Fruit fly (Drosophila melanogaster) whole organism, embryonic: ENCODE results near the gene pav.

Experiments used
- Awh ChIP-seq: fragments of 200-800 bp; sonication (Bioruptor generic); IDR thresholded peaks from 2 replicates; pipeline ENCODE4, ENCODE4 v1.3.6; 2022; ENCODE audit warnings: missing biosample characterization, missing genetic modification characterization
- BEAF-32 ChIP-seq: fragments of 200-800 bp; sonication (Bioruptor generic); optimal IDR thresholded peaks from 3 replicates; lab custom pipeline; 2017; ENCODE audit warnings: missing biosample characterization, missing genetic modification characterization, mild to moderate bottlenecking, moderate library complexity, missing genetic modification reagents
- BtbVII ChIP-seq: fragments of 200-800 bp; sonication (Bioruptor generic); optimal IDR thresholded peaks from 3 replicates; lab custom pipeline; 2017; ENCODE audit warnings: missing biosample characterization, mild to moderate bottlenecking, missing genetic modification characterization
- CG11456 ChIP-seq: fragments of 200-800 bp; sonication (Bioruptor generic); IDR thresholded peaks from 3 replicates; pipeline ENCODE4 v1.3.6; 2022; ENCODE audit warnings: missing biosample characterization, missing genetic modification characterization
- CG11696 ChIP-seq: fragments of 200-800 bp; sonication (Bioruptor generic); IDR thresholded peaks from 2 replicates; pipeline ENCODE4 v1.3.6; 2022; ENCODE audit warnings: missing biosample characterization, missing genetic modification characterization
- CG12236 ChIP-seq: fragments of 200-800 bp; sonication (Bioruptor generic); optimal IDR thresholded peaks from 2 replicates; lab custom pipeline; 2016; ENCODE audit warnings: missing biosample characterization, missing genetic modification characterization
- CG13123 ChIP-seq: fragments of 200-800 bp; sonication (Bioruptor generic); optimal IDR thresholded peaks from 2 replicates; lab custom pipeline; 2016; ENCODE audit warnings: missing biosample characterization, missing genetic modification characterization
- CG13775 ChIP-seq: fragments of 200-800 bp; sonication (Bioruptor generic); optimal IDR thresholded peaks from 3 replicates; lab custom pipeline; 2017; ENCODE audit warnings: missing biosample characterization, mild to moderate bottlenecking, missing genetic modification characterization
- CG14667 ChIP-seq: fragments of 200-800 bp; sonication (Bioruptor generic); IDR thresholded peaks from 2 replicates; pipeline ENCODE4 v1.3.6; 2022; ENCODE audit warnings: missing biosample characterization, missing genetic modification characterization
- CG14860 ChIP-seq: fragments of 200-800 bp; sonication (Bioruptor generic); IDR thresholded peaks from 3 replicates; pipeline ENCODE4 v1.3.6; 2022; ENCODE audit warnings: missing biosample characterization, missing genetic modification characterization; ENCODE audit not compliant: partially characterized antibody
- CG1529 ChIP-seq: fragments of 200-800 bp; sonication (Bioruptor generic); optimal IDR thresholded peaks from 3 replicates; lab custom pipeline; 2018; ENCODE audit warnings: missing biosample characterization, missing genetic modification characterization
- CG17328 ChIP-seq: fragments of 200-800 bp; sonication (Bioruptor generic); IDR thresholded peaks from 2 replicates; pipeline ENCODE4 v1.3.6; 2022; ENCODE audit warnings: missing biosample characterization, missing genetic modification characterization
- CG17912 ChIP-seq: fragments of 200-800 bp; sonication (Bioruptor generic); optimal IDR thresholded peaks from 2 replicates; lab custom pipeline; 2018; ENCODE audit warnings: missing biosample characterization, mild to moderate bottlenecking, missing genetic modification characterization
- CG2120 ChIP-seq: fragments of 200-800 bp; sonication (Bioruptor generic); optimal IDR thresholded peaks from 3 replicates; lab custom pipeline; 2016; ENCODE audit warnings: missing biosample characterization, missing genetic modification characterization
- CG2129 ChIP-seq: fragments of 200-800 bp; sonication (Bioruptor generic); IDR thresholded peaks from 2 replicates; pipeline ENCODE4 v1.3.6; 2022; ENCODE audit warnings: missing biosample characterization, missing genetic modification characterization; ENCODE audit not compliant: partially characterized antibody
- CG2678 ChIP-seq: fragments of 200-800 bp; sonication (Bioruptor generic); optimal IDR thresholded peaks from 3 replicates; lab custom pipeline; 2019; ENCODE audit warnings: missing biosample characterization, mild to moderate bottlenecking, missing genetic modification characterization, moderate library complexity
- CG32767 ChIP-seq: fragments of 200-800 bp; sonication (Bioruptor generic); IDR thresholded peaks from 2 replicates; pipeline ENCODE4 v1.3.6; 2022; ENCODE audit warnings: missing biosample characterization, missing genetic modification characterization
- CG4424 ChIP-seq: fragments of 200-800 bp; sonication (Bioruptor generic); optimal IDR thresholded peaks from 3 replicates; lab custom pipeline; 2016; ENCODE audit warnings: missing biosample characterization, missing genetic modification characterization
- CG6813 ChIP-seq: fragments of 200-800 bp; sonication (Bioruptor generic); optimal IDR thresholded peaks from 2 replicates; lab custom pipeline; 2017; ENCODE audit warnings: missing biosample characterization, missing genetic modification characterization, mild to moderate bottlenecking, moderate library complexity, missing genetic modification reagents
- CG7745 ChIP-seq: fragments of 200-800 bp; sonication (Bioruptor generic); optimal IDR thresholded peaks from 2 replicates; lab custom pipeline; 2018; ENCODE audit warnings: missing biosample characterization, mild to moderate bottlenecking, missing genetic modification characterization, moderate library complexity
- CG8281 ChIP-seq: fragments of 200-800 bp; sonication (Bioruptor generic); optimal IDR thresholded peaks from 2 replicates; lab custom pipeline; 2018; ENCODE audit warnings: missing biosample characterization, mild to moderate bottlenecking, missing genetic modification characterization, moderate library complexity
- CG9437 ChIP-seq: fragments of 200-800 bp; sonication (Bioruptor generic); optimal IDR thresholded peaks from 2 replicates; lab custom pipeline; 2018; ENCODE audit warnings: missing biosample characterization, mild to moderate bottlenecking, missing genetic modification characterization
- CG9797 ChIP-seq: fragments of 200-800 bp; sonication (Bioruptor generic); optimal IDR thresholded peaks from 3 replicates; lab custom pipeline; 2018; ENCODE audit warnings: missing biosample characterization, mild to moderate bottlenecking, missing genetic modification characterization
- Chrac-16 ChIP-seq: fragments of 200-800 bp; sonication (Bioruptor generic); optimal IDR thresholded peaks from 3 replicates; lab custom pipeline; 2016; ENCODE audit warnings: missing biosample characterization, missing genetic modification characterization
- E2f2 ChIP-seq: fragments of 200-800 bp; sonication (Bioruptor generic); IDR thresholded peaks from 2 replicates; pipeline ENCODE4 v1.3.6; 2022; ENCODE audit warnings: missing biosample characterization, missing genetic modification characterization
- ERR ChIP-seq: fragments of 200-800 bp; sonication (Bioruptor generic); optimal IDR thresholded peaks from 2 replicates; lab custom pipeline; 2016; ENCODE audit warnings: missing biosample characterization, missing genetic modification characterization
- Med ChIP-seq: fragments of 200-800 bp; sonication (Bioruptor generic); peaks from one replicate; lab custom pipeline; 2016; ENCODE audit warnings: missing biosample characterization, missing genetic modification characterization, mild to moderate bottlenecking, inconsistent platforms, moderate library complexity
- NFAT ChIP-seq: fragments of 200-800 bp; sonication (Bioruptor generic); IDR thresholded peaks from 2 replicates; pipeline ENCODE4 v1.3.6; 2022; ENCODE audit warnings: missing biosample characterization, missing genetic modification characterization
- Oaz ChIP-seq: fragments of 200-800 bp; sonication (Bioruptor generic); IDR thresholded peaks from 2 replicates; pipeline ENCODE4 v1.3.6; 2022; ENCODE audit warnings: missing biosample characterization, missing genetic modification characterization
- Scr ChIP-seq: fragments of 200-800 bp; sonication (Bioruptor generic); IDR thresholded peaks from 2 replicates; pipeline ENCODE4 v1.3.6; 2022; ENCODE audit warnings: missing biosample characterization, missing genetic modification characterization; ENCODE audit not compliant: partially characterized antibody
- Sry-β ChIP-seq: fragments of 200-800 bp; sonication (Bioruptor generic); optimal IDR thresholded peaks from 2 replicates; lab custom pipeline; 2018; ENCODE audit warnings: missing biosample characterization, mild to moderate bottlenecking, missing genetic modification characterization, moderate library complexity
- Ssrp ChIP-seq: fragments of 200-800 bp; sonication (Bioruptor generic); optimal IDR thresholded peaks from 2 replicates; lab custom pipeline; 2018; ENCODE audit warnings: missing biosample characterization, mild to moderate bottlenecking, missing genetic modification characterization, moderate library complexity
- Usf ChIP-seq: fragments of 200-800 bp; sonication (Bioruptor generic); optimal IDR thresholded peaks from 2 replicates; lab custom pipeline; 2017; ENCODE audit warnings: missing genotype, missing biosample characterization, missing genetic modification characterization
- Vsx1 ChIP-seq: fragments of 200-800 bp; sonication (Bioruptor generic); optimal IDR thresholded peaks from 2 replicates; lab custom pipeline; 2017; ENCODE audit warnings: missing biosample characterization, mild to moderate bottlenecking, missing genetic modification characterization, missing genetic modification reagents
- ab ChIP-seq: fragments of 200-800 bp; sonication (Bioruptor generic); optimal IDR thresholded peaks from 2 replicates; lab custom pipeline; 2016; ENCODE audit warnings: missing biosample characterization, missing genetic modification characterization
- al ChIP-seq: fragments of 200-800 bp; sonication (Bioruptor generic); IDR thresholded peaks from 2 replicates; pipeline ENCODE4 v1.3.6; 2022; ENCODE audit warnings: missing biosample characterization, missing genetic modification characterization
- bab2 ChIP-seq: fragments of 200-800 bp; sonication (Bioruptor generic); optimal IDR thresholded peaks from 2 replicates; lab custom pipeline; 2016; ENCODE audit warnings: missing biosample characterization, missing genetic modification characterization
- br ChIP-seq: fragments of >200 bp; optimal IDR thresholded peaks from 2 replicates; lab custom pipeline; 2017
- chm ChIP-seq: fragments of 200-800 bp; sonication (Bioruptor generic); IDR thresholded peaks from 2 replicates; pipeline ENCODE4 v1.3.6; 2022; ENCODE audit warnings: missing biosample characterization, missing genetic modification characterization
- chn ChIP-seq: fragments of 200-800 bp; sonication (Bioruptor generic); optimal IDR thresholded peaks from 2 replicates; lab custom pipeline; 2016; ENCODE audit warnings: missing biosample characterization, missing genetic modification characterization
- dmrt11E ChIP-seq: fragments of 200-800 bp; sonication (Bioruptor generic); optimal IDR thresholded peaks from 3 replicates; lab custom pipeline; 2018; ENCODE audit warnings: missing biosample characterization, mild to moderate bottlenecking, missing genetic modification characterization, moderate library complexity
- fru ChIP-seq: fragments of >200 bp; optimal IDR thresholded peaks from 2 replicates; lab custom pipeline; 2017
- luna ChIP-seq: fragments of 200-800 bp; sonication (Bioruptor generic); optimal IDR thresholded peaks from 2 replicates; lab custom pipeline; 2016; ENCODE audit warnings: missing biosample characterization, missing genetic modification characterization
- mld ChIP-seq: fragments of 200-800 bp; sonication (Bioruptor generic); IDR thresholded peaks from 3 replicates; pipeline ENCODE4 v1.3.6; 2022; ENCODE audit warnings: missing biosample characterization, missing genetic modification characterization; ENCODE audit not compliant: partially characterized antibody
- nom ChIP-seq: fragments of 200-800 bp; sonication (Bioruptor generic); optimal IDR thresholded peaks from 2 replicates; lab custom pipeline; 2017; ENCODE audit warnings: missing biosample characterization, missing genetic modification characterization, mild to moderate bottlenecking, moderate library complexity, missing genetic modification reagents
- pros ChIP-seq: fragments of 200-800 bp; sonication (Bioruptor generic); optimal IDR thresholded peaks from 3 replicates; lab custom pipeline; 2019; ENCODE audit warnings: missing biosample characterization, mild to moderate bottlenecking, missing genetic modification characterization, moderate library complexity
- sisA ChIP-seq: fragments of 200-800 bp; sonication (Bioruptor generic); IDR thresholded peaks from 2 replicates; pipeline ENCODE4 v1.3.6; 2022; ENCODE audit warnings: missing biosample characterization, missing genetic modification characterization
- vfl ChIP-seq: fragments of 200-800 bp; sonication (Bioruptor generic); optimal IDR thresholded peaks from 2 replicates; lab custom pipeline; 2016; ENCODE audit warnings: missing biosample characterization, missing genetic modification characterization
- zen ChIP-seq: fragments of 200-800 bp; sonication (Bioruptor generic); optimal IDR thresholded peaks from 3 replicates; lab custom pipeline; 2018; ENCODE audit warnings: missing biosample characterization, mild to moderate bottlenecking, missing genetic modification characterization, moderate library complexity
- zf30C ChIP-seq: fragments of 200-800 bp; sonication (Bioruptor generic); optimal IDR thresholded peaks from 3 replicates; lab custom pipeline; 2018; ENCODE audit warnings: missing biosample characterization, mild to moderate bottlenecking, missing genetic modification characterization

pav gene

dm6 chr3L:4230357-4230901, 12.1 kb upstream of the pav start (continued):
- TF ChIP-seq CG11456 (GFP tag; lab: Robert Waterston, UW) (peak; percentile 76), BEAF-32 (GFP tag; lab: Kevin White, UChicago) (no peak), ab (peak; percentile 78), luna (GFP tag; lab: Kevin White, UChicago) (peak; percentile 8), Scr (no peak), CG7745 (tag; lab: Kevin White, UChicago) (peak; percentile 77), fru (no peak), Awh (GFP tag; lab: Robert Waterston, UW) (peak; percentile 76; the same call in 1 of the 2 replicates), CG2129 (GFP tag; lab: Robert Waterston, UW) (no peak), CG11696 (GFP tag; lab: Robert Waterston, UW) (peak; percentile 49), pros (GFP tag; lab: Kevin White, UChicago) (peak; percentile 90), BtbVII (GFP tag; lab: Kevin White, UChicago) (peak; percentile 79), Ssrp (tag; lab: Kevin White, UChicago) (peak; percentile 96), CG9437 (peak; percentile 86), E2f2 (peak; percentile 67; the same call in 1 of the 2 replicates), zen (tag; lab: Kevin White, UChicago) (peak; percentile 99), nom (GFP tag; lab: Kevin White, UChicago) (peak; percentile 89), Sry-β (GFP tag; lab: Kevin White, UChicago) (peak; percentile 62), zf30C (GFP tag; lab: Kevin White, UChicago) (peak; percentile 99), CG14667 (GFP tag; lab: Robert Waterston, UW) (peak; percentile 86), Chrac-16 (GFP tag; lab: Kevin White, UChicago) (peak; percentile 95), al (0 out of 2 replicates have a peak, but pooled peaks have one; percentile 15), vfl (GFP tag; lab: Kevin White, UChicago) (peak; percentile 66), CG17328 (peak; percentile 92), Usf (peak; percentile 86), Med (GFP tag; lab: Kevin White, UChicago) (peak; percentile 97), CG2678 (tag; lab: Kevin White, UChicago) (peak; percentile 94), CG14860 (GFP tag; lab: Robert Waterston, UW) (no peak), CG1529 (GFP tag; lab: Kevin White, UChicago) (peak; percentile 96), CG13775 (GFP tag; lab: Kevin White, UChicago) (peak; percentile 92), CG4424 (GFP tag; lab: Kevin White, UChicago) (peak; percentile 96), Vsx1 (GFP tag; lab: Kevin White, UChicago) (peak; percentile 82), CG12236 (GFP tag; lab: Kevin White, UChicago) (peak; percentile 93), br (lab: Kevin White, UChicago) (no peak), mld (GFP tag; lab: Robert Waterston, UW) (no peak), chn (GFP tag; lab: Kevin White, UChicago) (peak; percentile 95), CG2120 (GFP tag; lab: Kevin White, UChicago) (peak; percentile 43), dmrt11E (tag; lab: Kevin White, UChicago) (peak; percentile 98), CG32767 (GFP tag; lab: Robert Waterston, UW) (peak; percentile 84), CG17912 (GFP tag; lab: Kevin White, UChicago) (peak; percentile 35), Oaz (no peak; the same call in 1 of the 2 replicates), sisA (GFP tag; lab: Robert Waterston, UW) (peak; percentile 94), CG6813 (GFP tag; lab: Kevin White, UChicago) (peak; percentile 88), CG8281 (tag; lab: Kevin White, UChicago) (peak; percentile 79), NFAT (no peak), bab2 (GFP tag; lab: Kevin White, UChicago) (peak; percentile 92), CG13123 (peak; percentile 83), ERR (peak; percentile 80), CG9797 (GFP tag; lab: Kevin White, UChicago) (peak; percentile 42), chm (peak; percentile 81)
